Worm (Caenorhabditis elegans): ENCODE data around the gene aman-2.

The aman-2 gene

DNA sequence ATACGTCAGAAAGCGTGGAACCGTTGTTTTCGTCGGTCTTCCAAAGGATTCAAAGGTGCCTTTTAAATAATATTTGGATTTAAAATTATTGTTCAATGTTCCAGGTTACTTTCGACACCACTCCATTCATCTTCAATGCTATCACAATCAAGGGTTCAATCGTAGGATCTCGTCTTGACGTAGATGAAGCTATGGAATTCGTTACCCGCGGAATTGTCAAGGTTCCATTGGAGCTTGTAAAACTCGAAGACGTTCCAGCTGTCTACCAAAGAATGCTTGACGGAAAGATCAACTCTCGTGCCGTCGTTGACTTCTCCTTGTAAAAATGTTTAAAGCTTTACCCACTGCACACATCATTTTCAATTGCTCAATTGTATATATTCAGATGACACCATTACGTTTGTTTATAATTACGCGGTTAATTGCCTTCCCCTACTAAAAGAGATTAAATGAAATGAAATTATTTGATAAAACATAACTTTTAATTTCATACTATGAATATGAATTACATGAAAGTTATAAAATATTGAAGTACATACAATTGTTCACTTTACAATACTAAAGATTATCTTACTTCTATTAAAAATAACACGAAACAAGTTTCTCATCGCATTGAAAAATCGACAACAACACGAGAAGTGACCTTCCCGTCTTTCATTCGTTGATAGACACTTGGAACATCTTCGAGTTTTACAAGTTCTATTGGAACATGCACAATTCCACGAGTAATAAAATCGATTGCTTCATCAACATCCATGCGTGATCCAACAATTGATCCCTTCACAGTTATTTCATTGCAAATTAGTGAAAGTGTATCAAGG lies 43.7 kb downstream of the aman-2 start (continued):
- peak; percentile 6 for TF ChIP-seq somi-1 (GFP tag; optimal IDR thresholded peaks at IDR 0.05)
- TF ChIP-seq repo-1 (tag; optimal IDR thresholded peaks at IDR 0.05) = peak; percentile 71
- TF ChIP-seq F39B2.1 (GFP tag; IDR thresholded peaks at IDR 0.05) = no peak
- TF ChIP-seq dox-1 (GFP tag; IDR thresholded peaks at IDR 0.05) = no peak
- TF ChIP-seq ceh-100 (GFP tag; IDR thresholded peaks at IDR 0.05) = no peak
- TF ChIP-seq lir-1 (GFP tag; conservative IDR thresholded peaks at IDR 0.05) = 0 out of 2 replicates have a peak, but pooled peaks have one; percentile 33
- no peak for TF ChIP-seq sdz-38 (tag; optimal IDR thresholded peaks at IDR 0.05)
- TF ChIP-seq F57C9.4 (tag; optimal IDR thresholded peaks at IDR 0.05) = no peak
- TF ChIP-seq ztf-18 (tag; optimal IDR thresholded peaks at IDR 0.05) = no peak
- no peak for TF ChIP-seq nhr-179 (tag; optimal IDR thresholded peaks at IDR 0.05)
- no peak for TF ChIP-seq rpc-1 (optimal IDR thresholded peaks at IDR 0.05)
- TF ChIP-seq rpc-1 (tag; optimal IDR thresholded peaks at IDR 0.05) = no peak
- no peak for TF ChIP-seq lin-40 (tag; optimal IDR thresholded peaks at IDR 0.05)
- TF ChIP-seq mxl-1 (tag; optimal IDR thresholded peaks at IDR 0.05) = no peak
- TF ChIP-seq lin-35 (GFP tag; optimal IDR thresholded peaks at IDR 0.05) = peak in 1 of 3 experiments; percentile 33
- TF ChIP-seq rec-8 (tag; optimal IDR thresholded peaks at IDR 0.05) = no peak
- peak; percentile 41 for TF ChIP-seq F52B5.7 (tag; optimal IDR thresholded peaks at IDR 0.05)
- no peak for TF ChIP-seq aptf-2 (GFP tag; conservative IDR thresholded peaks at IDR 0.05)
- TF ChIP-seq dpff-1 (tag; optimal IDR thresholded peaks at IDR 0.05) = no peak

DNA sequence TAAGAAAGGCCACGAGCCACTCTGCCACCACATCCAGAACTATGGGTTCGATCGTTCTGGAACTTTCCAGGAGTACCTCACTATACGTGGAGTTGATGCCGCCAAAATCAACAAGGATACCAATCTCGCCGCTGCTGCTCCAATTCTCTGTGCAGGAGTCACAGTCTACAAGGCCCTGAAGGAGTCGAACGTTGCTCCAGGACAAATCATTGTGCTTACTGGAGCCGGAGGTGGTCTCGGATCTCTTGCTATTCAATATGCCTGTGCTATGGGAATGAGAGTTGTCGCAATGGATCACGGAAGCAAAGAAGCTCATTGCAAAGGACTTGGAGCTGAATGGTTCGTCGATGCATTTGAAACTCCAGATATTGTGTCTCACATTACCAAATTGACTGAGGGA lies 44.4 kb downstream of the aman-2 start:
- TF ChIP-seq ZK185.1 (tag; optimal IDR thresholded peaks at IDR 0.05; ENCODE audit: poor library complexity, severe bottlenecking) (no peak), Y53G8AR.9 (GFP tag; conservative IDR thresholded peaks at IDR 0.05) (no peak), madf-10 (tag; optimal IDR thresholded peaks at IDR 0.05) (no peak), xnd-1 (tag; optimal IDR thresholded peaks at IDR 0.05) (no peak), lin-35 (GFP tag; optimal IDR thresholded peaks at IDR 0.05) (no peak), cebp-2 (GFP tag; IDR thresholded peaks at IDR 0.05) (no peak), nhr-120 (GFP tag; IDR thresholded peaks at IDR 0.05) (no peak), die-1 (tag; optimal IDR thresholded peaks at IDR 0.05) (no peak), F52B5.7 (tag; optimal IDR thresholded peaks at IDR 0.05) (no peak), nfyb-1 (GFP tag; IDR thresholded peaks at IDR 0.05) (0 out of 2 replicates have a peak, but pooled peaks have one; percentile 10), snpc-1.3 (tag; optimal IDR thresholded peaks at IDR 0.05; ENCODE audit: insufficient read depth) (no peak), snpc-1.1 (tag; optimal IDR thresholded peaks at IDR 0.05; ENCODE audit: insufficient read depth) (no peak), mes-4 (tag; optimal IDR thresholded peaks at IDR 0.05) (no peak), C06A6.2 (GFP tag; conservative IDR thresholded peaks at IDR 0.05) (no peak), dox-1 (GFP tag; IDR thresholded peaks at IDR 0.05) (no peak), madf-3 (GFP tag; IDR thresholded peaks at IDR 0.05) (no peak), mxl-1 (tag; optimal IDR thresholded peaks at IDR 0.05) (no peak), let-526 (GFP tag; IDR thresholded peaks at IDR 0.05) (no peak), snpc-4 (GFP tag; optimal IDR thresholded peaks at IDR 0.05) (no peak), snpc-4 (tag; optimal IDR thresholded peaks at IDR 0.05) (no peak), pha-4 (tag; optimal IDR thresholded peaks at IDR 0.05) (peak; percentile 61), tlf-1 (GFP tag; optimal IDR thresholded peaks at IDR 0.05) (no peak), Y56A3A.18 (GFP tag; IDR thresholded peaks at IDR 0.05) (no peak), ztf-3 (GFP tag; optimal IDR thresholded peaks at IDR 0.05) (no peak), nhr-27 (tag; optimal IDR thresholded peaks at IDR 0.05) (peak; percentile 47), rcor-1 (GFP tag; IDR thresholded peaks at IDR 0.05) (no peak), ama-1 (optimal IDR thresholded peaks at IDR 0.05) (peak; percentile 27), ama-1 (GFP tag; optimal IDR thresholded peaks at IDR 0.05) (no peak), madf-8 (GFP tag; conservative IDR thresholded peaks at IDR 0.05) (no peak), K11D2.4 (GFP tag; IDR thresholded peaks at IDR 0.05) (0 out of 2 replicates have a peak, but pooled peaks have one; percentile 11), hsf-1 (GFP tag; IDR thresholded peaks at IDR 0.05) (peak; percentile 30; the same call in 1 of the 2 replicates), ztf-28 (GFP tag; IDR thresholded peaks at IDR 0.05) (no peak), nhr-179 (tag; optimal IDR thresholded peaks at IDR 0.05) (no peak)
